Worm (Caenorhabditis elegans) whole organism, L2 larva: ENCODE measurements around the gene ins-13.

Source experiments
- C34F6.9 ChIP-seq: fragments of 150-350 bp; optimal IDR thresholded peaks from 2 replicates; lab custom pipeline; 2014; ENCODE audit warnings: missing biosample characterization, missing genetic modification characterization
- Y55F3AM.14 ChIP-seq: fragments of 200-800 bp; sonication (Bioruptor generic); optimal IDR thresholded peaks from 2 replicates; lab custom pipeline; 2018; ENCODE audit warnings: mild to moderate bottlenecking, missing genetic modification characterization, missing compliant biosample characterization
- ZK546.5 ChIP-seq: sonication (generic microtip); optimal IDR thresholded peaks from 2 replicates; lab custom pipeline; 2017; ENCODE audit warnings: missing biosample characterization, missing genetic modification characterization
- ama-1 ChIP-seq: fragments of 150-350 bp; optimal IDR thresholded peaks from 2 replicates; lab custom pipeline; 2018; ENCODE audit warnings: inconsistent platforms
- blmp-1 ChIP-seq: sonication (generic microtip); optimal IDR thresholded peaks from 2 replicates; lab custom pipeline; 2017; ENCODE audit warnings: missing genetic modification characterization, mild to moderate bottlenecking, missing compliant biosample characterization, antibody characterized with exemption, moderate library complexity; ENCODE audit not compliant: insufficient read depth
- ceh-82 ChIP-seq: fragments of 150-350 bp; optimal IDR thresholded peaks from 2 replicates; lab custom pipeline; 2014; ENCODE audit warnings: missing biosample characterization, missing genetic modification characterization
- crh-2 ChIP-seq: sonication (generic microtip); optimal IDR thresholded peaks from 2 replicates; lab custom pipeline; 2017; ENCODE audit warnings: missing biosample characterization, missing genetic modification characterization
- fos-1 ChIP-seq: fragments of 150-350 bp; optimal IDR thresholded peaks from 2 replicates; lab custom pipeline; 2014; ENCODE audit warnings: missing biosample characterization, missing genetic modification characterization
- gmeb-1 ChIP-seq: fragments of 150-350 bp; optimal IDR thresholded peaks from 2 replicates; lab custom pipeline; 2014; ENCODE audit warnings: missing biosample characterization, missing genetic modification characterization
- lin-11 ChIP-seq: fragments of 150-350 bp; sonication (generic microtip); optimal IDR thresholded peaks from 2 replicates; lab custom pipeline; 2014; ENCODE audit warnings: missing biosample characterization, missing genetic modification characterization, inconsistent platforms, mixed read lengths
- lin-39 ChIP-seq: fragments of 150-350 bp; optimal IDR thresholded peaks from 2 replicates; lab custom pipeline; 2014; ENCODE audit warnings: missing biosample characterization, missing genetic modification reagents, missing genetic modification characterization
- mbf-1 ChIP-seq: sonication (generic microtip); optimal IDR thresholded peaks from 2 replicates; lab custom pipeline; 2017; ENCODE audit warnings: missing biosample characterization, missing genetic modification characterization
- mdl-1 ChIP-seq, 2 experiments: fragments of 150-350 bp in 1 of 2; sonication (generic microtip) in 1 of 2; optimal IDR thresholded peaks; 2 replicates each; lab custom pipeline; 2017; ENCODE audit warnings: missing biosample characterization in 2 of 2, missing genetic modification characterization in 2 of 2
- nhr-10 ChIP-seq: sonication (generic microtip); optimal IDR thresholded peaks from 2 replicates; lab custom pipeline; 2017; ENCODE audit warnings: missing biosample characterization, missing genetic modification characterization
- nhr-12 ChIP-seq: fragments of 150-350 bp; optimal IDR thresholded peaks from 2 replicates; lab custom pipeline; 2014; ENCODE audit warnings: missing biosample characterization, missing genetic modification characterization
- nhr-129 ChIP-seq: fragments of 150-350 bp; optimal IDR thresholded peaks from 2 replicates; lab custom pipeline; 2014; ENCODE audit warnings: missing biosample characterization, missing genetic modification characterization
- nhr-21 ChIP-seq: fragments of 150-350 bp; optimal IDR thresholded peaks from 2 replicates; lab custom pipeline; 2014; ENCODE audit warnings: missing biosample characterization, missing genetic modification characterization
- nhr-23 ChIP-seq: fragments of 150-350 bp; optimal IDR thresholded peaks from 2 replicates; lab custom pipeline; 2014; ENCODE audit warnings: missing biosample characterization, missing genetic modification reagents, missing genetic modification characterization
- nhr-25 ChIP-seq: fragments of 150-350 bp; sonication (generic microtip); optimal IDR thresholded peaks from 3 replicates; lab custom pipeline; 2014; ENCODE audit warnings: missing biosample characterization, missing genetic modification characterization
- nhr-6 ChIP-seq: fragments of 150-350 bp; optimal IDR thresholded peaks from 2 replicates; lab custom pipeline; 2014; ENCODE audit warnings: missing biosample characterization, missing genetic modification characterization
- nhr-77 ChIP-seq: fragments of 150-350 bp; optimal IDR thresholded peaks from 2 replicates; lab custom pipeline; 2014; ENCODE audit warnings: missing biosample characterization, missing genetic modification characterization
- peb-1 ChIP-seq: fragments of 150-350 bp; optimal IDR thresholded peaks from 2 replicates; lab custom pipeline; 2014; ENCODE audit warnings: missing biosample characterization, missing genetic modification characterization
- sma-3 ChIP-seq: sonication (generic microtip); optimal IDR thresholded peaks from 2 replicates; lab custom pipeline; 2016; ENCODE audit warnings: missing genetic modification reagents, missing genetic modification characterization, missing compliant biosample characterization
- sma-9 ChIP-seq, 2 experiments: fragments of 150-350 bp in 1 of 2; sonication (generic microtip) in 1 of 2; optimal IDR thresholded peaks; 2 replicates each; lab custom pipeline; 2014 to 2016; ENCODE audit warnings: missing genetic modification characterization in 2 of 2, mild to moderate bottlenecking in 1 of 2, missing biosample characterization in 1 of 2, missing compliant biosample characterization in 1 of 2, missing genetic modification reagents in 1 of 2, moderate library complexity in 1 of 2
- snpc-4 ChIP-seq: fragments of 150-350 bp; optimal IDR thresholded peaks from 2 replicates; lab custom pipeline; 2014; ENCODE audit warnings: missing biosample characterization, missing genetic modification characterization
- unc-39 ChIP-seq: fragments of 150-350 bp; optimal IDR thresholded peaks from 2 replicates; lab custom pipeline; 2014; ENCODE audit warnings: missing biosample characterization, missing genetic modification characterization
- unc-55 ChIP-seq: fragments of 150-350 bp; sonication (generic microtip); optimal IDR thresholded peaks from 3 replicates; lab custom pipeline; 2014; ENCODE audit warnings: missing biosample characterization, missing genetic modification reagents, missing genetic modification characterization
- unc-62 ChIP-seq: fragments of 150-350 bp; optimal IDR thresholded peaks from 2 replicates; lab custom pipeline; 2014; ENCODE audit warnings: missing biosample characterization, missing genetic modification reagents, missing genetic modification characterization
- zag-1 ChIP-seq: fragments of 150-350 bp; optimal IDR thresholded peaks from 2 replicates; lab custom pipeline; 2014; ENCODE audit warnings: missing biosample characterization, missing genetic modification characterization
- ztf-11 ChIP-seq: sonication (generic microtip); optimal IDR thresholded peaks from 2 replicates; lab custom pipeline; 2017; ENCODE audit warnings: missing biosample characterization, missing genetic modification characterization
- ztf-4 ChIP-seq: fragments of 150-350 bp; optimal IDR thresholded peaks from 2 replicates; lab custom pipeline; 2014; ENCODE audit warnings: missing biosample characterization, missing genetic modification characterization

Gene ins-13

DNA sequence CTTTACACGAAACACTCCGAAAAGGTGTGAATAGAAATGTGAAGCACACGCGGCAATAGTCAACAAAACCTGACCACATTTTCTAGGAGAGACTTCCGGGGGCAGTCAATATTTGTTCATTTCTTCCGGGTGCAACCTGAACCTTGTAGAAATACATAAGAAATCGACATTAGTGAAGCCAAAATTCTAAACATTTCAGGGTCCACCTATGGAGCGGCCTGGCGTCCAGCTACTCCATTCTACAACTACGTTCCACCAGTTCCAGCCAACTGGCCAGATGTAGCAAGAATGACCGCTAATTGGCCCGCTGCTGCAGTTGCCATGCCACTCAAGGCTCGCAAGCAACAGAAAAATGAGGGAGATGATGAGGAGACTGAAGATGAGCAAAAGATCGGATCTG lies 34.6 kb upstream of the ins-13 start:
- TF ChIP-seq nhr-6 (tag; lab: Kevin White, UChicago) (no peak), nhr-10 (no peak), lin-39 (tag; lab: Kevin White, UChicago) (no peak), ztf-4 (tag; lab: Kevin White, UChicago) (no peak), nhr-12 (tag; lab: Kevin White, UChicago) (no peak), crh-2 (no peak), mdl-1 (tag; optimal IDR thresholded peaks at IDR 0.05; lab: Kevin White, UChicago) (no peak)

ce11 chrII:5578714-5579113 lies 34.0 kb upstream of the ins-13 start:
- TF ChIP-seq mbf-1 = no peak
- TF ChIP-seq ceh-82 (tag; lab: Kevin White, UChicago) = no peak
- no peak for TF ChIP-seq sma-9 (GFP tag; optimal IDR thresholded peaks at IDR 0.05; lab: Kevin White, UChicago)
- no peak for TF ChIP-seq sma-9 (tag; optimal IDR thresholded peaks at IDR 0.05; lab: Kevin White, UChicago)
- no peak for TF ChIP-seq ZK546.5 (tag; lab: Kevin White, UChicago)
- TF ChIP-seq zag-1 (tag; lab: Kevin White, UChicago) = no peak
- TF ChIP-seq fos-1 (tag; lab: Kevin White, UChicago) = no peak
- TF ChIP-seq unc-39 (tag; lab: Kevin White, UChicago) = no peak
- no peak for TF ChIP-seq crh-2
- no peak for TF ChIP-seq nhr-10
- no peak for TF ChIP-seq blmp-1 (tag; lab: Kevin White, UChicago)
- no peak for TF ChIP-seq unc-62 (GFP tag; lab: Kevin White, UChicago)
- no peak for TF ChIP-seq mdl-1 (tag; optimal IDR thresholded peaks at IDR 0.05; lab: Kevin White, UChicago)
- TF ChIP-seq Y55F3AM.14 (GFP tag; lab: Kevin White, UChicago) = no peak
- TF ChIP-seq, all 48 proteins: peak for 0

DNA sequence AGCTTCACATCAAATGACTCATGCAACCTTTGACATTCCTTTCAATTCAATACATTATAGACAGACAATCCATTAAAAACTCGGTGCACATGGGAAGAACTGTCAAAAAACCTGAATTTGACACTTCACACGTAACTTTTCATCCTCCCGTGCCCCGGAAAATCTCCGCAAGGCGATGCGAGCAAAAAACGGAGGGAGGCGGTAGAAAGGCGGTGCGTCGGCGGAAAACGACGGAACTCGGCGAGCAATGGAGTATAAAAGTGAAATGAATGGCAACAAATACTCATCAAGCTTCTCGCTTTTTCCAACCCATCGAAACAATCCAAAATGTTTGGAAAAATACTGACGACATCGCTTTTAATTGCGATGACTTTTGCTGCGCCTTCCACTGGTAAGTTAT lies 33.4 kb upstream of the ins-13 start, which contains the start of gene T25E4.1:
TSS of gene T25E4.1 (plus strand) at position 301 of the 400 bp plus-strand sequence.
- no peak for TF ChIP-seq zag-1 (tag; lab: Kevin White, UChicago)
- no peak for TF ChIP-seq ZK546.5 (tag; lab: Kevin White, UChicago)
- TF ChIP-seq nhr-25 (tag; lab: Kevin White, UChicago) = no peak
- no peak for TF ChIP-seq ceh-82 (tag; lab: Kevin White, UChicago)
- TF ChIP-seq unc-39 (tag; lab: Kevin White, UChicago) = no peak
- TF ChIP-seq nhr-77 (tag; lab: Kevin White, UChicago) = no peak
- TF ChIP-seq crh-2 = no peak

DNA sequence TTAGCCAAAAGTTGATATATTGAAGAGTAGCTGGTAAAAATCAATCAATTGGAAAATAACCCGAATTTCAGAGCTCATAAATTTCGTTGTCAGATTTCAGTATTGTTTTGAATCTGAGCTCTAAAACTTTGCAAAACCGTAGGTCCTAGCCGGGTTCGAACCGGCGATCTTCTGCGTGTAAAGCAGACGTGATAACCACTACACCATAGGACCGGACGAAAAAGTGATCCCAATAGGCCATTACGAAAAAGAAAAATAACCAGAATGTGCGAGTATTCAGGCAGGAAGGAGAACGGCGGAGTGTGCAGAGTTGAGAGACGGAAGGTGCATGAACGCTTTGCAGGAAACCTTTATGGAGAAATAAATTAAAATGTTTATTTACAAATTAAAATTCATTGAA lies 32.4 kb upstream of the ins-13 start:
- TF ChIP-seq crh-2 (peak; percentile 43), sma-9 (GFP tag; optimal IDR thresholded peaks at IDR 0.05; lab: Kevin White, UChicago) (peak; percentile 42), sma-9 (tag; optimal IDR thresholded peaks at IDR 0.05; lab: Kevin White, UChicago) (no peak), nhr-23 (no peak), peb-1 (no peak), fos-1 (tag; lab: Kevin White, UChicago) (peak; percentile 49), nhr-129 (tag; lab: Kevin White, UChicago) (peak; percentile 71), lin-11 (tag; lab: Kevin White, UChicago) (peak; percentile 34), unc-39 (tag; lab: Kevin White, UChicago) (no peak), gmeb-1 (tag; lab: Kevin White, UChicago) (peak; percentile 28), unc-55 (GFP tag; lab: Kevin White, UChicago) (peak; percentile 65), ceh-82 (tag; lab: Kevin White, UChicago) (no peak), C34F6.9 (tag; lab: Kevin White, UChicago) (peak; percentile 46), snpc-4 (peak; percentile 33), unc-62 (GFP tag; lab: Kevin White, UChicago) (no peak)

DNA sequence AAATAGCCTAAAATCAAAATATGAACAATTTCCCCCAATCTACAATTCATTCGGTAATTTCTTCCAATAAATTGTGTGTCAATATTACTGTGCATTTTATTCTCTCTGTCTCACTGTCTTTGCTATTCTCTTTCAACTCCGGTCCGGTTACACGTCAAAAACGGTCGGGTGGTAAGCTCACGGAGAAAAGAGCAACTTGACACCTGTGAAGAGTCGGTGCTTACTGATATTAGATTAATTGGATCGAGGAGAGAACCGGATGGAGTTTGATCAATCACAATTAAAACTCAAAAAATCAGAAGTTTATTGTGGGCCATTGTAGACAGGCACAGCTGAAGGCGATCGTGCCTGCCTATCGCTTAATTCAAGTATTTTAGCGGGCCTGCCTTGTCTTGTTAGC lies 30.3 kb upstream of the ins-13 start:
- TF ChIP-seq ama-1 (lab: Kevin White, UChicago) = peak; percentile 6
- TF ChIP-seq sma-3 = peak; percentile 2
- TF ChIP-seq nhr-21 (tag; lab: Kevin White, UChicago) = peak; percentile 50
- TF ChIP-seq nhr-6 (tag; lab: Kevin White, UChicago) = no peak
- no peak for TF ChIP-seq ztf-11
- no peak for TF ChIP-seq nhr-12 (tag; lab: Kevin White, UChicago)
- TF ChIP-seq nhr-23 = no peak
- no peak for TF ChIP-seq unc-62 (GFP tag; lab: Kevin White, UChicago)
- no peak for TF ChIP-seq Y55F3AM.14 (GFP tag; lab: Kevin White, UChicago)
- TF ChIP-seq crh-2 = peak; percentile 10
- no peak for TF ChIP-seq ZK546.5 (tag; lab: Kevin White, UChicago)
